Fruit fly (Drosophila melanogaster): ENCODE results near the gene CG13625.

Gene CG13625

DNA sequence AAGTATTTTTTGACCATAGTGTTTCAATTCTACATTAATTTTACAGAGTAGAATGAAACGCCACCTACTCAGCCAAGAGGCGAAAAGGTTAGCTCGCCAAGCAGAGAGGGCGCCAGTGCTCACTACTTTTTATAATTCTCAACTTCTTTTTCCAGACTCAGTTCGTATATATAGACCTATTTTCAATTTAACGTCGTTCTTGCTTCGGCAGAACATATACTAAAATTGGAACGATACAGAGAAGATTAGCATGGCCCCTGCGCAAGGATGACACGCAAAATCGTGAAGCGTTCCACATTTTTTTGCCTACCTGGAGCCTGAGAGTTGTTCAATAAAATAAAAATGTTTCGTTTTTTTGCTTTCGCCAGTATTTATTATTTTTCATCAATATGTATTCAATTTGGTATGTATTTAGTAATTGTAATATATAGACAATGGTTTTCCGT lies 27.9 kb downstream of the CG13625 start (continued):
- TF ChIP-seq onecut (GFP tag; IDR thresholded peaks at IDR 0.05) (peak; percentile 40; the same call in 1 of the 2 replicates), hb (GFP tag; IDR thresholded peaks at IDR 0.05; ENCODE audit: partially characterized antibody) (peak; percentile 74), odd (GFP tag; optimal IDR thresholded peaks at IDR 0.05) (peak; percentile 0), vfl (GFP tag; optimal IDR thresholded peaks at IDR 0.05) (peak; percentile 21), jumu (GFP tag; optimal IDR thresholded peaks at IDR 0.05) (no peak), Ets97D (GFP tag; optimal IDR thresholded peaks at IDR 0.05) (peak; percentile 18), CG10543 (GFP tag; optimal IDR thresholded peaks at IDR 0.05) (peak; percentile 52), CG7839 (tag; optimal IDR thresholded peaks at IDR 0.05) (peak; percentile 49), CG8765 (GFP tag; IDR thresholded peaks at IDR 0.05) (peak; percentile 31; the same call in 1 of the 2 replicates), CG2202 (tag; optimal IDR thresholded peaks at IDR 0.05) (no peak), CG3407 (GFP tag; optimal IDR thresholded peaks at IDR 0.05) (no peak), CG9876 (GFP tag; optimal IDR thresholded peaks at IDR 0.05) (peak; percentile 54), CG11456 (GFP tag; IDR thresholded peaks at IDR 0.05) (peak; percentile 95), grau (tag; optimal IDR thresholded peaks at IDR 0.05) (peak; percentile 71), gcm (GFP tag; optimal IDR thresholded peaks at IDR 0.05) (no peak), Sox102F (GFP tag; optimal IDR thresholded peaks at IDR 0.05) (peak; percentile 70), CG16813 (GFP tag; IDR thresholded peaks at IDR 0.05; ENCODE audit: partially characterized antibody) (peak; percentile 83), dm (GFP tag; optimal IDR thresholded peaks at IDR 0.05) (peak; percentile 31), CG6254 (GFP tag; optimal IDR thresholded peaks at IDR 0.05) (no peak), klu (GFP tag; IDR thresholded peaks at IDR 0.05) (0 out of 2 replicates have a peak, but pooled peaks have one; percentile 15), Dad (GFP tag; optimal IDR thresholded peaks at IDR 0.05) (peak; percentile 61), vvl (GFP tag; IDR thresholded peaks at IDR 0.05) (peak; percentile 79), CG4617 (GFP tag; optimal IDR thresholded peaks at IDR 0.05; ENCODE audit: borderline replicate concordance) (peak; percentile 50), Bteb2 (GFP tag; optimal IDR thresholded peaks at IDR 0.05) (peak; percentile 57), CG7928 (GFP tag; optimal IDR thresholded peaks at IDR 0.05) (no peak), Stat92E (GFP tag; optimal IDR thresholded peaks at IDR 0.05) (peak in 1 of 3 experiments; percentile 78), CG30020 (tag; optimal IDR thresholded peaks at IDR 0.05) (no peak), CG2129 (GFP tag; IDR thresholded peaks at IDR 0.05; ENCODE audit: partially characterized antibody) (no peak), CG2889 (GFP tag; IDR thresholded peaks at IDR 0.05) (no peak), CG14965 (GFP tag; optimal IDR thresholded peaks at IDR 0.05; ENCODE audit: borderline replicate concordance) (no peak), chm (GFP tag; IDR thresholded peaks at IDR 0.05) (peak; percentile 73), h (optimal IDR thresholded peaks at IDR 0.05) (no peak), PHDP (tag; optimal IDR thresholded peaks at IDR 0.05) (peak; percentile 43), CG43689 (GFP tag; IDR thresholded peaks at IDR 0.05) (no peak), luna (GFP tag; optimal IDR thresholded peaks at IDR 0.05) (peak; percentile 13), twi (tag; optimal IDR thresholded peaks at IDR 0.05) (peak; percentile 32), CG6791 (GFP tag; IDR thresholded peaks at IDR 0.05; ENCODE audit: partially characterized antibody) (peak; percentile 93), pum (GFP tag; optimal IDR thresholded peaks at IDR 0.05) (peak; percentile 22), Blimp-1 (GFP tag; optimal IDR thresholded peaks at IDR 0.05) (peak; percentile 48), CG1024 (GFP tag; IDR thresholded peaks at IDR 0.05) (0 out of 2 replicates have a peak, but pooled peaks have one; percentile 39), sisA (GFP tag; IDR thresholded peaks at IDR 0.05) (peak; percentile 68), Ets65A (GFP tag) (peak; percentile 93), Scr (GFP tag; IDR thresholded peaks at IDR 0.05; ENCODE audit: partially characterized antibody) (peak; percentile 68), kay (GFP tag; optimal IDR thresholded peaks at IDR 0.05) (peak; percentile 18), CG4424 (GFP tag; optimal IDR thresholded peaks at IDR 0.05) (peak; percentile 54), Nf-YA (GFP tag; IDR thresholded peaks at IDR 0.05) (peak; percentile 56; the same call in 1 of the 2 replicates), unpg (GFP tag; optimal IDR thresholded peaks at IDR 0.05) (peak; percentile 8), kah (GFP tag; optimal IDR thresholded peaks at IDR 0.05) (no peak), CG13624 (GFP tag; optimal IDR thresholded peaks at IDR 0.05) (peak; percentile 95), CG12769 (tag; optimal IDR thresholded peaks at IDR 0.05) (peak; percentile 69)

All from whole organism, embryonic.